Fruit fly (Drosophila melanogaster): ENCODE results near the gene mad2.

- TF ChIP-seq usp (GFP tag; optimal IDR thresholded peaks at IDR 0.05), result no peak
- TF ChIP-seq CG8478 (optimal IDR thresholded peaks at IDR 0.05), result no peak
- no peak for TF ChIP-seq Dll (optimal IDR thresholded peaks at IDR 0.05)
Observed at dm6 chr3L:5796493-5796998, 16.3 kb downstream of the mad2 start, which contains the start of gene Tektin-C.
